Worm (Caenorhabditis elegans): ENCODE data around the gene B0554.2.

ce11 chrV:449685-450084, 15.7 kb downstream of the B0554.2 start, which contains the start of gene M02H5.8:
- TF ChIP-seq zag-1 (tag; optimal IDR thresholded peaks at IDR 0.05) (no peak), aha-1 (tag; optimal IDR thresholded peaks at IDR 0.05) (no peak), lin-13 (GFP tag; optimal IDR thresholded peaks at IDR 0.05) (no peak)
